Worm (Caenorhabditis elegans) whole organism, mixed stage, embryonic: ENCODE results near the gene tsp-4.

Experiments used
- blmp-1 ChIP-seq: fragments of 150-350 bp; optimal IDR thresholded peaks from 2 replicates; lab custom pipeline; 2014; ENCODE audit warnings: missing biosample characterization, missing genetic modification characterization
- ceh-43 ChIP-seq: fragments of 200-800 bp; sonication (Bioruptor generic); optimal IDR thresholded peaks from 2 replicates; lab custom pipeline; 2018; ENCODE audit warnings: mild to moderate bottlenecking, missing genetic modification characterization, moderate library complexity, missing compliant biosample characterization
- elt-3 ChIP-seq: fragments of 150-350 bp; optimal IDR thresholded peaks from 2 replicates; lab custom pipeline; 2014; ENCODE audit warnings: missing biosample characterization, missing genetic modification characterization
- hlh-1 ChIP-seq: fragments of 150-350 bp; optimal IDR thresholded peaks from 2 replicates; lab custom pipeline; 2014; ENCODE audit warnings: missing biosample characterization, missing genetic modification reagents, missing genetic modification characterization
- nhr-76 ChIP-seq: sonication (generic microtip); optimal IDR thresholded peaks from 2 replicates; lab custom pipeline; 2017; ENCODE audit warnings: missing biosample characterization, missing genetic modification characterization
- snpc-4 ChIP-seq: fragments of 150-350 bp; optimal IDR thresholded peaks from 2 replicates; lab custom pipeline; 2014; ENCODE audit warnings: missing biosample characterization, missing genetic modification characterization

ce11 chrIV:12520150-12520549 lies at the start of gene tsp-4:
- TF ChIP-seq ceh-43 (GFP tag; lab: Kevin White, UChicago) (no peak), snpc-4 (tag; lab: Kevin White, UChicago) (no peak), elt-3 (tag; lab: Kevin White, UChicago) (no peak), hlh-1 (no peak), blmp-1 (tag; lab: Kevin White, UChicago) (no peak), nhr-76 (tag; lab: Kevin White, UChicago) (no peak)
